Worm (Caenorhabditis elegans): ENCODE data around the gene dnj-3.

DNA sequence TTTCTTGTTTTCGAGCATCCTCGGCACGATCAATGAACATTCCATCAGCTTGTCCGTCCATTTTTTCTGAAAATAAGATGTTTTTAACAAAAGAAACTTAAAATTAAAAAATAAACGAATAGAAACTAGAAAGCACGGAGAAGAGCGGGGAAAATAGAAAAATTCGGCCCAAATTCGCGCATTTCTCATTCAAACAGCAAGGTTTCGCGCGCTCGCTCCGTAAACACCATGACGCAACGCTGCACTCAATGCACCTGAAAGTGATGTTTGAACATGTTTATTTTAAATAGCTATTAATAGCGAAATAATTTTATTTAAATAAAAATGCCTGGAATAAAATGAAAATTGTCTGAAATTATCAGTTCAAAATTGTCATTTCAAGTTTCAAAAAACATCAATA, 8.9 kb upstream of the dnj-3 start, which contains the start of the genes mcm-3 and C25D7.15:
- TF ChIP-seq F26F4.8 (GFP tag; conservative IDR thresholded peaks at IDR 0.05) = no peak
- no peak for TF ChIP-seq pqm-1 (tag; optimal IDR thresholded peaks at IDR 0.05)
